Fruit fly (Drosophila melanogaster) whole organism, embryonic: Measurements from ENCODE around the gene Kaz-m1.

Experiments used
- Adf1 ChIP-seq: fragments of 200-800 bp; sonication (Bioruptor generic); IDR thresholded peaks from 2 replicates; pipeline ENCODE4 v1.3.6; 2022; ENCODE audit warnings: missing biosample characterization, missing genetic modification characterization
- Atf3 ChIP-seq: fragments of 200-800 bp; sonication (Bioruptor generic); optimal IDR thresholded peaks from 3 replicates; lab custom pipeline; 2016; ENCODE audit warnings: missing biosample characterization, missing genetic modification characterization
- CG14014 ChIP-seq: fragments of 200-800 bp; sonication (Bioruptor generic); IDR thresholded peaks from 2 replicates; pipeline ENCODE4 v1.3.6; 2022; ENCODE audit warnings: missing biosample characterization, missing genetic modification characterization
- CG14667 ChIP-seq: fragments of 200-800 bp; sonication (Bioruptor generic); IDR thresholded peaks from 2 replicates; pipeline ENCODE4 v1.3.6; 2022; ENCODE audit warnings: missing biosample characterization, missing genetic modification characterization
- CG17186 ChIP-seq: fragments of 200-800 bp; sonication (Bioruptor generic); optimal IDR thresholded peaks from 3 replicates; lab custom pipeline; 2017; ENCODE audit warnings: missing biosample characterization, missing genetic modification reagents, missing genetic modification characterization
- CG2199 ChIP-seq: fragments of 200-800 bp; sonication (Bioruptor generic); IDR thresholded peaks from 3 replicates; pipeline ENCODE4 v1.3.6; 2022; ENCODE audit warnings: missing biosample characterization, missing genetic modification characterization
- CG32532 ChIP-seq: fragments of 200-800 bp; sonication (Bioruptor generic); IDR thresholded peaks from 2 replicates; pipeline ENCODE4 v1.3.6; 2022; ENCODE audit warnings: missing biosample characterization, missing genetic modification characterization
- CG3847 ChIP-seq: fragments of 200-800 bp; sonication (Bioruptor generic); IDR thresholded peaks from 2 replicates; pipeline ENCODE4 v1.3.6; 2022; ENCODE audit warnings: missing biosample characterization, missing genetic modification characterization
- CG4328 ChIP-seq: fragments of 200-800 bp; sonication (Bioruptor generic); optimal IDR thresholded peaks from 3 replicates; lab custom pipeline; 2017; ENCODE audit warnings: missing biosample characterization, missing genetic modification reagents, missing genetic modification characterization
- CG4730 ChIP-seq: fragments of 200-800 bp; sonication (Bioruptor generic); IDR thresholded peaks from 2 replicates; pipeline ENCODE4 v1.3.6; 2022; ENCODE audit warnings: missing biosample characterization, missing genetic modification characterization
- CG6689 ChIP-seq: fragments of 200-800 bp; sonication (Bioruptor generic); IDR thresholded peaks from 2 replicates; pipeline ENCODE4 v1.3.6; 2022; ENCODE audit warnings: missing biosample characterization, missing genetic modification characterization
- CG7928 ChIP-seq: fragments of 200-800 bp; sonication (Bioruptor generic); optimal IDR thresholded peaks from 2 replicates; lab custom pipeline; 2017; ENCODE audit warnings: missing biosample characterization, mild to moderate bottlenecking, missing genetic modification characterization
- CG7987 ChIP-seq: fragments of 200-800 bp; sonication (Bioruptor generic); optimal IDR thresholded peaks from 2 replicates; lab custom pipeline; 2018; ENCODE audit warnings: missing biosample characterization, mild to moderate bottlenecking, missing genetic modification characterization, moderate library complexity
- CG8388 ChIP-seq: fragments of 200-800 bp; sonication (Bioruptor generic); optimal IDR thresholded peaks from 2 replicates; lab custom pipeline; 2019; ENCODE audit warnings: missing biosample characterization, mild to moderate bottlenecking, missing genetic modification characterization, moderate library complexity
- E2f1 ChIP-seq: fragments of 200-800 bp; sonication (Bioruptor generic); IDR thresholded peaks from 2 replicates; pipeline ENCODE4 v1.3.6; 2022; ENCODE audit warnings: missing biosample characterization, missing genetic modification characterization
- Ets65A ChIP-seq: fragments of 200-800 bp; sonication (Bioruptor generic); peaks from one replicate; lab custom pipeline; 2016; ENCODE audit warnings: missing biosample characterization, missing genetic modification characterization
- Ets97D ChIP-seq: fragments of 200-800 bp; sonication (Bioruptor generic); optimal IDR thresholded peaks from 3 replicates; lab custom pipeline; 2016; ENCODE audit warnings: missing biosample characterization, missing genetic modification characterization
- Gsc ChIP-seq: fragments of 200-800 bp; sonication (Bioruptor generic); IDR thresholded peaks from 2 replicates; pipeline ENCODE4 v1.3.6; 2022; ENCODE audit warnings: missing biosample characterization, missing genetic modification characterization
- HHEX ChIP-seq: fragments of 200-800 bp; sonication (Bioruptor generic); optimal IDR thresholded peaks from 3 replicates; lab custom pipeline; 2017; ENCODE audit warnings: missing biosample characterization, mild to moderate bottlenecking, missing genetic modification characterization, missing genetic modification reagents
- HLHmδ ChIP-seq: fragments of 200-800 bp; sonication (Bioruptor generic); optimal IDR thresholded peaks from 2 replicates; lab custom pipeline; 2018; ENCODE audit warnings: missing biosample characterization, mild to moderate bottlenecking, missing genetic modification characterization, moderate library complexity
- Hr78 ChIP-seq, 2 experiments: fragments of 200-800 bp in 1 of 2; fragments of >200 bp in 1 of 2; sonication (Bioruptor generic) in 1 of 2; optimal IDR thresholded peaks; 2 replicates each; lab custom pipeline; 2017 to 2019; ENCODE audit warnings: missing biosample characterization in 2 of 2, missing genetic modification characterization in 2 of 2, mild to moderate bottlenecking in 1 of 2, moderate library complexity in 1 of 2
- Jarid2 ChIP-seq: fragments of 200-800 bp; sonication (Bioruptor generic); optimal IDR thresholded peaks from 3 replicates; lab custom pipeline; 2017; ENCODE audit warnings: mild to moderate bottlenecking, missing biosample characterization, missing genetic modification reagents, missing genetic modification characterization
- Med ChIP-seq: fragments of 200-800 bp; sonication (Bioruptor generic); peaks from one replicate; lab custom pipeline; 2016; ENCODE audit warnings: missing biosample characterization, missing genetic modification characterization, mild to moderate bottlenecking, inconsistent platforms, moderate library complexity
- NFAT ChIP-seq: fragments of 200-800 bp; sonication (Bioruptor generic); IDR thresholded peaks from 2 replicates; pipeline ENCODE4 v1.3.6; 2022; ENCODE audit warnings: missing biosample characterization, missing genetic modification characterization
- Nf-YB ChIP-seq: fragments of 200-800 bp; sonication (Bioruptor generic); optimal IDR thresholded peaks from 3 replicates; lab custom pipeline; 2019; ENCODE audit warnings: missing biosample characterization, mild to moderate bottlenecking, missing genetic modification characterization, moderate library complexity
- Opbp ChIP-seq: fragments of 200-800 bp; sonication (Bioruptor generic); IDR thresholded peaks from 3 replicates; pipeline ENCODE4 v1.3.6; 2022; ENCODE audit warnings: missing biosample characterization, missing genetic modification characterization; ENCODE audit not compliant: partially characterized antibody
- Pdp1 ChIP-seq, 2 experiments: fragments of 200-800 bp; sonication (Bioruptor generic); optimal IDR thresholded peaks; 3 replicates each; lab custom pipeline; 2016; ENCODE audit warnings: missing biosample characterization in 2 of 2, missing genetic modification characterization in 2 of 2, mild to moderate bottlenecking in 1 of 2, moderate library complexity in 1 of 2
- Six4 ChIP-seq: fragments of 200-800 bp; sonication (Bioruptor generic); optimal IDR thresholded peaks from 2 replicates; lab custom pipeline; 2016; ENCODE audit warnings: missing biosample characterization, missing genetic modification characterization
- chinmo ChIP-seq: fragments of 200-800 bp; sonication (Bioruptor generic); IDR thresholded peaks from 4 replicates; pipeline ENCODE4 v1.3.6; 2022; ENCODE audit warnings: missing biosample characterization, missing genetic modification characterization; ENCODE audit not compliant: partially characterized antibody
- chn ChIP-seq: fragments of 200-800 bp; sonication (Bioruptor generic); optimal IDR thresholded peaks from 2 replicates; lab custom pipeline; 2016; ENCODE audit warnings: missing biosample characterization, missing genetic modification characterization
- crol ChIP-seq: fragments of 200-800 bp; sonication (Bioruptor generic); IDR thresholded peaks from 2 replicates; pipeline ENCODE4 v1.3.6; 2022; ENCODE audit warnings: missing biosample characterization, missing genetic modification characterization
- cwo ChIP-seq: fragments of 200-800 bp; sonication (Bioruptor generic); optimal IDR thresholded peaks from 3 replicates; lab custom pipeline; 2017; ENCODE audit warnings: missing biosample characterization, missing genetic modification characterization, mild to moderate bottlenecking, moderate library complexity, missing genetic modification reagents
- dmrt99B ChIP-seq: fragments of 200-800 bp; sonication (Bioruptor generic); optimal IDR thresholded peaks from 2 replicates; lab custom pipeline; 2018; ENCODE audit warnings: missing biosample characterization, mild to moderate bottlenecking, missing genetic modification characterization, moderate library complexity
- grau ChIP-seq: fragments of 200-800 bp; optimal IDR thresholded peaks from 3 replicates; lab custom pipeline; 2019; ENCODE audit warnings: missing biosample characterization, mild to moderate bottlenecking, missing genetic modification characterization, moderate library complexity
- kni ChIP-seq: fragments of 200-800 bp; sonication (Bioruptor generic); optimal IDR thresholded peaks from 3 replicates; lab custom pipeline; 2017; ENCODE audit warnings: mild to moderate bottlenecking, missing biosample characterization, missing genetic modification reagents, missing genetic modification characterization
- lbe ChIP-seq: fragments of 200-800 bp; sonication (Bioruptor generic); optimal IDR thresholded peaks from 2 replicates; lab custom pipeline; 2016; ENCODE audit warnings: missing biosample characterization, mild to moderate bottlenecking, missing genetic modification characterization
- odd ChIP-seq: fragments of 200-800 bp; sonication (Bioruptor generic); optimal IDR thresholded peaks from 2 replicates; lab custom pipeline; 2017; ENCODE audit warnings: missing biosample characterization, mild to moderate bottlenecking, missing genetic modification characterization
- pan ChIP-seq, 4 experiments: fragments of >200 bp in 3 of 4; fragments of 200-800 bp in 1 of 4; sonication (Bioruptor generic) in 1 of 4; optimal IDR thresholded peaks in 3 of 4; IDR thresholded peaks in 1 of 4; 2 replicates each; pipeline versions ENCODE4 v1.3.6 to Lab custom; 2017 to 2022; ENCODE audit warnings: missing biosample characterization in 2 of 4, missing genetic modification characterization in 2 of 4, mixed read lengths in 1 of 4
- pros ChIP-seq: fragments of 200-800 bp; sonication (Bioruptor generic); optimal IDR thresholded peaks from 3 replicates; lab custom pipeline; 2019; ENCODE audit warnings: missing biosample characterization, mild to moderate bottlenecking, missing genetic modification characterization, moderate library complexity
- pum ChIP-seq: fragments of 200-800 bp; sonication (Bioruptor generic); optimal IDR thresholded peaks from 2 replicates; lab custom pipeline; 2016; ENCODE audit warnings: missing biosample characterization, missing genetic modification characterization
- run ChIP-seq: fragments of 200-800 bp; sonication (Bioruptor generic); optimal IDR thresholded peaks from 3 replicates; lab custom pipeline; 2018; ENCODE audit warnings: missing biosample characterization, mild to moderate bottlenecking, missing genetic modification characterization
- sd ChIP-seq: fragments of 200-800 bp; sonication (Bioruptor generic); optimal IDR thresholded peaks from 3 replicates; lab custom pipeline; 2018; ENCODE audit warnings: missing biosample characterization, mild to moderate bottlenecking, missing genetic modification characterization, moderate library complexity
- sima ChIP-seq: fragments of 200-800 bp; sonication (Bioruptor generic); optimal IDR thresholded peaks from 2 replicates; lab custom pipeline; 2016; ENCODE audit warnings: missing biosample characterization, missing genetic modification characterization
- sr ChIP-seq: fragments of 200-800 bp; sonication (Bioruptor generic); IDR thresholded peaks from 3 replicates; pipeline ENCODE4 v1.3.6; 2022; ENCODE audit warnings: missing biosample characterization, missing genetic modification characterization
- tio ChIP-seq: fragments of 200-800 bp; sonication (Bioruptor generic); optimal IDR thresholded peaks from 2 replicates; lab custom pipeline; 2017; ENCODE audit warnings: missing biosample characterization, missing genetic modification characterization, inconsistent platforms

Gene Kaz-m1

dm6 chr3R:26012801-26013663 is 1.5 kb upstream of the Kaz-m1 start (continued):
- TF ChIP-seq cwo (GFP tag; lab: Kevin White, UChicago) (no peak), CG17186 (no peak), CG3847 (GFP tag; lab: Robert Waterston, UW) (no peak), CG7987 (GFP tag; lab: Kevin White, UChicago) (no peak), lbe (GFP tag; lab: Kevin White, UChicago) (no peak), pum (no peak), HHEX (GFP tag; lab: Kevin White, UChicago) (no peak), dmrt99B (tag; lab: Kevin White, UChicago) (peak; percentile 39), Gsc (no peak), CG7928 (GFP tag; lab: Kevin White, UChicago) (no peak), CG14014 (GFP tag; lab: Robert Waterston, UW) (no peak; the same call in 1 of the 2 replicates), Ets97D (GFP tag; lab: Kevin White, UChicago) (no peak), kni (peak; percentile 98), tio (GFP tag; lab: Kevin White, UChicago) (no peak), CG4730 (no peak), NFAT (GFP tag; lab: Robert Waterston, UW) (no peak), Atf3 (GFP tag; lab: Kevin White, UChicago) (no peak), odd (no peak), E2f1 (GFP tag; lab: Robert Waterston, UW) (0 out of 2 replicates have a peak, but pooled peaks have one; percentile 10)
- TF ChIP-seq, all 482 proteins: peak for 111

- no peak for TF ChIP-seq Six4 (GFP tag; lab: Kevin White, UChicago)
- peak; percentile 91 for TF ChIP-seq HLHmδ (GFP tag; lab: Kevin White, UChicago)
- peak in 1 of 2 experiments; percentile 23 for TF ChIP-seq Pdp1 (GFP tag; optimal IDR thresholded peaks at IDR 0.05; lab: Kevin White, UChicago)
- no peak for TF ChIP-seq run (tag; lab: Kevin White, UChicago)
- peak; percentile 74; the same call in 2 of the 3 replicates for TF ChIP-seq sr (GFP tag; lab: Robert Waterston, UW)
- TF ChIP-seq pan (optimal IDR thresholded peaks at IDR 0.05; lab: Kevin White, UChicago): no peak
- TF ChIP-seq pan (GFP tag; optimal IDR thresholded peaks at IDR 0.05 in 1 of 2, IDR thresholded peaks at IDR 0.05 in 1 of 2): peak in 1 of 2 experiments; percentile 27
- no peak for TF ChIP-seq sima
- TF ChIP-seq kni: peak; percentile 63
- no peak for TF ChIP-seq CG4328 (GFP tag; lab: Kevin White, UChicago)
- TF ChIP-seq CG32532 (GFP tag; lab: Robert Waterston, UW): 0 out of 2 replicates have a peak, but pooled peaks have one; percentile 2
- no peak for TF ChIP-seq Nf-YB
- TF ChIP-seq chn (GFP tag; lab: Kevin White, UChicago): no peak
Measured at dm6 chr3R:26013664-26013948, 915 bp upstream of the Kaz-m1 start.

dm6 chr3R:26017294-26017770 is 2.8 kb downstream of the Kaz-m1 start:
- TF ChIP-seq pros (GFP tag; lab: Kevin White, UChicago) (peak; percentile 44), Ets65A (GFP tag; lab: Kevin White, UChicago) (peak; percentile 67), CG8388 (no peak), HLHmδ (GFP tag; lab: Kevin White, UChicago) (peak; percentile 94), CG14667 (GFP tag; lab: Robert Waterston, UW) (no peak), sd (tag; lab: Kevin White, UChicago) (peak; percentile 79), Med (GFP tag; lab: Kevin White, UChicago) (peak; percentile 72), chinmo (GFP tag; lab: Robert Waterston, UW) (peak; percentile 83; the same call in 3 of the 4 replicates), kni (peak; percentile 72), CG6689 (GFP tag; lab: Robert Waterston, UW) (no peak), Hr78 (GFP tag; optimal IDR thresholded peaks at IDR 0.05; lab: Kevin White, UChicago) (peak in 1 of 2 experiments; percentile 88), NFAT (GFP tag; lab: Robert Waterston, UW) (0 out of 2 replicates have a peak, but pooled peaks have one; percentile 29), Adf1 (GFP tag; lab: Robert Waterston, UW) (peak; percentile 75), CG2199 (GFP tag; lab: Robert Waterston, UW) (peak; percentile 43; the same call in 1 of the 3 replicates), Opbp (peak; percentile 37; the same call in 1 of the 3 replicates), crol (GFP tag; lab: Robert Waterston, UW) (peak; percentile 68), grau (tag; lab: Kevin White, UChicago) (no peak), Jarid2 (GFP tag; lab: Kevin White, UChicago) (peak; percentile 76)
